Worm (Caenorhabditis elegans) whole organism, L2 larva: ENCODE measurements around the gene lev-9.

Experiments
- fos-1 ChIP-seq: fragments of 150-350 bp; optimal IDR thresholded peaks from 2 replicates; lab custom pipeline; 2014; ENCODE audit warnings: missing biosample characterization, missing genetic modification characterization
- lin-11 ChIP-seq: fragments of 150-350 bp; sonication (generic microtip); optimal IDR thresholded peaks from 2 replicates; lab custom pipeline; 2014; ENCODE audit warnings: missing biosample characterization, missing genetic modification characterization, inconsistent platforms, mixed read lengths
- lin-39 ChIP-seq: fragments of 150-350 bp; optimal IDR thresholded peaks from 2 replicates; lab custom pipeline; 2014; ENCODE audit warnings: missing biosample characterization, missing genetic modification reagents, missing genetic modification characterization
- nhr-10 ChIP-seq: sonication (generic microtip); optimal IDR thresholded peaks from 2 replicates; lab custom pipeline; 2017; ENCODE audit warnings: missing biosample characterization, missing genetic modification characterization
- sma-9 ChIP-seq, 2 experiments: fragments of 150-350 bp in 1 of 2; sonication (generic microtip) in 1 of 2; optimal IDR thresholded peaks; 2 replicates each; lab custom pipeline; 2014 to 2016; ENCODE audit warnings: missing genetic modification characterization in 2 of 2, mild to moderate bottlenecking in 1 of 2, missing biosample characterization in 1 of 2, missing compliant biosample characterization in 1 of 2, missing genetic modification reagents in 1 of 2, moderate library complexity in 1 of 2
- unc-62 ChIP-seq: fragments of 150-350 bp; optimal IDR thresholded peaks from 2 replicates; lab custom pipeline; 2014; ENCODE audit warnings: missing biosample characterization, missing genetic modification reagents, missing genetic modification characterization

ce11 chrX:6328860-6329259 lies 37.3 kb upstream of the lev-9 start, which contains the start of gene col-169:
- TF ChIP-seq sma-9 (GFP tag; optimal IDR thresholded peaks at IDR 0.05; lab: Kevin White, UChicago) (no peak), sma-9 (tag; optimal IDR thresholded peaks at IDR 0.05; lab: Kevin White, UChicago) (no peak), fos-1 (tag; lab: Kevin White, UChicago) (no peak), unc-62 (GFP tag; lab: Kevin White, UChicago) (no peak), nhr-10 (no peak), lin-39 (tag; lab: Kevin White, UChicago) (no peak), lin-11 (tag; lab: Kevin White, UChicago) (no peak)
